Worm (Caenorhabditis elegans): ENCODE data around the gene F31F6.2.

The F31F6.2 gene

ce11 chrX:14894845-14895244 is 23.2 kb upstream of the F31F6.2 start, which contains the start of gene nac-1:
nac-1 (plus strand) TSS chrX:14895145.
- TF ChIP-seq unc-98 (GFP tag; IDR thresholded peaks at IDR 0.05) (no peak), ama-1 (optimal IDR thresholded peaks at IDR 0.05) (no peak), nhr-28 (tag; optimal IDR thresholded peaks at IDR 0.05) (no peak), ceh-90 (tag; optimal IDR thresholded peaks at IDR 0.05) (no peak), mef-2 (tag; optimal IDR thresholded peaks at IDR 0.05) (no peak), lin-35 (GFP tag; optimal IDR thresholded peaks at IDR 0.05) (no peak)

ce11 chrX:14894380-14894779 is 22.7 kb upstream of the F31F6.2 start:
- peak; percentile 66 for TF ChIP-seq unc-130 (tag; optimal IDR thresholded peaks at IDR 0.05)
- TF ChIP-seq unc-62 (GFP tag; optimal IDR thresholded peaks at IDR 0.05): no peak
- TF ChIP-seq irx-1 (tag; optimal IDR thresholded peaks at IDR 0.05): no peak
- peak; percentile 50 for TF ChIP-seq blmp-1 (tag; optimal IDR thresholded peaks at IDR 0.05)
- no peak for TF ChIP-seq F16B12.6 (tag; optimal IDR thresholded peaks at IDR 0.05)
- TF ChIP-seq lin-13 (GFP tag; optimal IDR thresholded peaks at IDR 0.05): no peak
- TF ChIP-seq swsn-7 (tag; optimal IDR thresholded peaks at IDR 0.05): no peak
- TF ChIP-seq ceh-82 (tag; optimal IDR thresholded peaks at IDR 0.05): no peak
- peak in 2 of 6 experiments; percentile 73 to 78 for TF ChIP-seq elt-3 (tag; optimal IDR thresholded peaks at IDR 0.05)
- TF ChIP-seq nhr-19 (GFP tag; conservative IDR thresholded peaks at IDR 0.05): peak; percentile 46
- no peak for TF ChIP-seq skn-1 (tag; optimal IDR thresholded peaks at IDR 0.05)
- TF ChIP-seq lin-39 (tag; optimal IDR thresholded peaks at IDR 0.05): no peak
- no peak for TF ChIP-seq ets-5 (GFP tag; IDR thresholded peaks at IDR 0.05)
- peak; percentile 46 for TF ChIP-seq lin-14 (GFP tag; optimal IDR thresholded peaks at IDR 0.05)
- no peak for TF ChIP-seq nhr-237 (tag; optimal IDR thresholded peaks at IDR 0.05)
- TF ChIP-seq nhr-47 (tag; optimal IDR thresholded peaks at IDR 0.05): no peak
- TF ChIP-seq fos-1 (tag; optimal IDR thresholded peaks at IDR 0.05): no peak
- peak; percentile 74 for TF ChIP-seq nhr-71 (tag; optimal IDR thresholded peaks at IDR 0.05)
- peak; percentile 57 for TF ChIP-seq snu-23 (GFP tag; optimal IDR thresholded peaks at IDR 0.05)
- TF ChIP-seq ztf-11 (tag; optimal IDR thresholded peaks at IDR 0.05): no peak
- no peak for TF ChIP-seq ztf-4 (tag; optimal IDR thresholded peaks at IDR 0.05)
- TF ChIP-seq nhr-20 (tag; optimal IDR thresholded peaks at IDR 0.05): peak; percentile 76
- no peak for TF ChIP-seq dsc-1 (tag; optimal IDR thresholded peaks at IDR 0.05)
- TF ChIP-seq fkh-10 (GFP tag; optimal IDR thresholded peaks at IDR 0.05): no peak
- no peak for TF ChIP-seq unc-86 (tag; optimal IDR thresholded peaks at IDR 0.05)
- TF ChIP-seq ceh-88 (GFP tag; IDR thresholded peaks at IDR 0.05): no peak
- TF ChIP-seq jun-1 (tag; optimal IDR thresholded peaks at IDR 0.05): no peak
- TF ChIP-seq nhr-90 (tag; optimal IDR thresholded peaks at IDR 0.05; ENCODE audit: poor library complexity): peak; percentile 68
- TF ChIP-seq lsy-2 (tag; optimal IDR thresholded peaks at IDR 0.05): peak in 1 of 2 experiments; percentile 12
- peak in 1 of 2 experiments; percentile 37 for TF ChIP-seq mdl-1 (tag; optimal IDR thresholded peaks at IDR 0.05)
- no peak for TF ChIP-seq egl-27 (tag; optimal IDR thresholded peaks at IDR 0.05)
- no peak for TF ChIP-seq unc-30 (tag; optimal IDR thresholded peaks at IDR 0.05)
- TF ChIP-seq pax-3 (tag; optimal IDR thresholded peaks at IDR 0.05): no peak
- no peak for TF ChIP-seq nhr-84 (tag; optimal IDR thresholded peaks at IDR 0.05)
- no peak for TF ChIP-seq snpc-4 (tag; optimal IDR thresholded peaks at IDR 0.05)
- peak; percentile 56 for TF ChIP-seq tbx-2 (tag; optimal IDR thresholded peaks at IDR 0.05)
- TF ChIP-seq lin-35 (GFP tag; optimal IDR thresholded peaks at IDR 0.05): peak in 1 of 2 experiments; percentile 22
- TF ChIP-seq tlp-1 (tag; optimal IDR thresholded peaks at IDR 0.05): no peak
- no peak for TF ChIP-seq sptf-1 (tag; optimal IDR thresholded peaks at IDR 0.05)
- TF ChIP-seq nhr-77 (tag; optimal IDR thresholded peaks at IDR 0.05): no peak
- TF ChIP-seq sox-4 (tag; optimal IDR thresholded peaks at IDR 0.05): no peak
- TF ChIP-seq ceh-90 (tag; optimal IDR thresholded peaks at IDR 0.05): no peak
- TF ChIP-seq lir-3 (tag; optimal IDR thresholded peaks at IDR 0.05; ENCODE audit: poor library complexity): peak; percentile 29
- peak; percentile 90 for TF ChIP-seq nhr-85 (tag)
- no peak for TF ChIP-seq sup-37 (GFP tag; optimal IDR thresholded peaks at IDR 0.05)
- TF ChIP-seq C34B4.2 (tag; optimal IDR thresholded peaks at IDR 0.05): no peak
- no peak for TF ChIP-seq elt-2 (tag; optimal IDR thresholded peaks at IDR 0.05)
- no peak for TF ChIP-seq aha-1 (tag; optimal IDR thresholded peaks at IDR 0.05)

Measured in whole organism, L1 larva.